Fruit fly (Drosophila melanogaster) whole organism, embryonic: Measurements from ENCODE around the gene CG9522.

Experiments
- Aef1 ChIP-seq: fragments of 200-800 bp; sonication (Bioruptor generic); IDR thresholded peaks from 3 replicates; pipeline ENCODE4 v1.3.6; 2022; ENCODE audit warnings: missing biosample characterization, missing genetic modification characterization
- Asciz ChIP-seq: fragments of 200-800 bp; sonication (Bioruptor generic); optimal IDR thresholded peaks from 2 replicates; lab custom pipeline; 2017; ENCODE audit warnings: missing biosample characterization, mild to moderate bottlenecking, missing genetic modification characterization, missing genetic modification reagents
- Atf3 ChIP-seq: fragments of 200-800 bp; sonication (Bioruptor generic); optimal IDR thresholded peaks from 3 replicates; lab custom pipeline; 2016; ENCODE audit warnings: missing biosample characterization, missing genetic modification characterization
- Bteb2 ChIP-seq: fragments of 200-800 bp; sonication (Bioruptor generic); optimal IDR thresholded peaks from 2 replicates; lab custom pipeline; 2016; ENCODE audit warnings: missing biosample characterization, missing genetic modification characterization
- CG10267 ChIP-seq: fragments of 200-800 bp; sonication (Bioruptor generic); optimal IDR thresholded peaks from 2 replicates; lab custom pipeline; 2018; ENCODE audit warnings: missing biosample characterization, mild to moderate bottlenecking, missing genetic modification characterization, moderate library complexity
- CG11723 ChIP-seq: fragments of 200-800 bp; sonication (Bioruptor generic); optimal IDR thresholded peaks from 2 replicates; lab custom pipeline; 2017; ENCODE audit warnings: missing biosample characterization, mild to moderate bottlenecking, missing genetic modification characterization
- CG12219 ChIP-seq: fragments of 200-800 bp; sonication (Bioruptor generic); optimal IDR thresholded peaks from 3 replicates; lab custom pipeline; 2018; ENCODE audit warnings: missing biosample characterization, mild to moderate bottlenecking, missing genetic modification characterization
- CG17568 ChIP-seq: fragments of 200-800 bp; sonication (Bioruptor generic); optimal IDR thresholded peaks from 2 replicates; lab custom pipeline; 2018; ENCODE audit warnings: missing biosample characterization, mild to moderate bottlenecking, missing genetic modification characterization, moderate library complexity
- CG18262 ChIP-seq: fragments of 200-800 bp; optimal IDR thresholded peaks from 3 replicates; lab custom pipeline; 2019; ENCODE audit warnings: missing biosample characterization, mild to moderate bottlenecking, missing genetic modification characterization, moderate library complexity
- CG5245 ChIP-seq: fragments of 200-800 bp; sonication (Bioruptor generic); optimal IDR thresholded peaks from 3 replicates; lab custom pipeline; 2016; ENCODE audit warnings: missing biosample characterization, missing genetic modification characterization
- CG6175 ChIP-seq: fragments of 200-800 bp; sonication (Bioruptor generic); IDR thresholded peaks from 3 replicates; pipeline ENCODE4 v1.3.6; 2022; ENCODE audit warnings: missing biosample characterization, missing genetic modification characterization
- CG7556 ChIP-seq: fragments of 200-800 bp; sonication (Bioruptor generic); optimal IDR thresholded peaks from 2 replicates; lab custom pipeline; 2017; ENCODE audit warnings: missing biosample characterization, mild to moderate bottlenecking, missing genetic modification characterization
- CG7786 ChIP-seq: fragments of 200-800 bp; sonication (Bioruptor generic); optimal IDR thresholded peaks from 2 replicates; lab custom pipeline; 2016; ENCODE audit warnings: missing biosample characterization, missing genetic modification characterization
- CG8388 ChIP-seq: fragments of 200-800 bp; sonication (Bioruptor generic); optimal IDR thresholded peaks from 2 replicates; lab custom pipeline; 2019; ENCODE audit warnings: missing biosample characterization, mild to moderate bottlenecking, missing genetic modification characterization, moderate library complexity
- CG8944 ChIP-seq: fragments of 200-800 bp; sonication (Bioruptor generic); optimal IDR thresholded peaks from 3 replicates; lab custom pipeline; 2016; ENCODE audit warnings: missing biosample characterization, missing genetic modification characterization
- CG9215 ChIP-seq: fragments of 200-800 bp; sonication (Bioruptor generic); IDR thresholded peaks from 2 replicates; pipeline ENCODE4 v1.3.6; 2022; ENCODE audit warnings: missing biosample characterization, missing genetic modification characterization
- CG9437 ChIP-seq: fragments of 200-800 bp; sonication (Bioruptor generic); optimal IDR thresholded peaks from 2 replicates; lab custom pipeline; 2018; ENCODE audit warnings: missing biosample characterization, mild to moderate bottlenecking, missing genetic modification characterization
- Chrac-16 ChIP-seq: fragments of 200-800 bp; sonication (Bioruptor generic); optimal IDR thresholded peaks from 3 replicates; lab custom pipeline; 2016; ENCODE audit warnings: missing biosample characterization, missing genetic modification characterization
- CkIIα-i1 ChIP-seq: fragments of 200-800 bp; sonication (Bioruptor generic); IDR thresholded peaks from 2 replicates; pipeline ENCODE4 v1.3.6; 2022; ENCODE audit warnings: missing biosample characterization, missing genetic modification characterization
- D ChIP-seq, 2 experiments: fragments of 200-800 bp in 1 of 2; fragments of >200 bp in 1 of 2; sonication (Bioruptor generic) in 1 of 2; optimal IDR thresholded peaks; 2 replicates in 1 of 2; 3 replicates in 1 of 2; lab custom pipeline; 2017; ENCODE audit warnings: mild to moderate bottlenecking in 1 of 2, missing biosample characterization in 1 of 2, missing genetic modification characterization in 1 of 2, missing genetic modification reagents in 1 of 2
- Dbx ChIP-seq: fragments of 200-800 bp; sonication (Bioruptor generic); IDR thresholded peaks from 3 replicates; pipeline ENCODE4 v1.3.6; 2022; ENCODE audit warnings: missing biosample characterization, missing genetic modification characterization
- Eip74EF ChIP-seq, 2 experiments: fragments of 200-800 bp in 1 of 2; fragments of >200 bp in 1 of 2; sonication (Bioruptor generic) in 1 of 2; optimal IDR thresholded peaks; 2 replicates each; lab custom pipeline; 2017 to 2019; ENCODE audit warnings: missing biosample characterization in 2 of 2, missing genetic modification characterization in 2 of 2, mild to moderate bottlenecking in 1 of 2, moderate library complexity in 1 of 2
- Ets97D ChIP-seq: fragments of 200-800 bp; sonication (Bioruptor generic); optimal IDR thresholded peaks from 3 replicates; lab custom pipeline; 2016; ENCODE audit warnings: missing biosample characterization, missing genetic modification characterization
- HLH4C ChIP-seq: fragments of 200-800 bp; sonication (Bioruptor generic); IDR thresholded peaks from 3 replicates; pipeline ENCODE4 v1.3.6; 2022; ENCODE audit warnings: missing biosample characterization, missing genetic modification characterization; ENCODE audit not compliant: partially characterized antibody
- HLH54F ChIP-seq: fragments of 200-800 bp; sonication (Bioruptor generic); optimal IDR thresholded peaks from 3 replicates; lab custom pipeline; 2016; ENCODE audit warnings: missing biosample characterization, missing genetic modification characterization
- HmgD ChIP-seq: fragments of 200-800 bp; sonication (Bioruptor generic); optimal IDR thresholded peaks from 3 replicates; lab custom pipeline; 2016; ENCODE audit warnings: missing biosample characterization, missing genetic modification characterization
- Hmr ChIP-seq: fragments of 200-800 bp; sonication (Bioruptor generic); optimal IDR thresholded peaks from 3 replicates; lab custom pipeline; 2017; ENCODE audit warnings: mild to moderate bottlenecking, missing biosample characterization, missing genetic modification reagents, missing genetic modification characterization
- Hr78 ChIP-seq, 2 experiments: fragments of 200-800 bp in 1 of 2; fragments of >200 bp in 1 of 2; sonication (Bioruptor generic) in 1 of 2; optimal IDR thresholded peaks; 2 replicates each; lab custom pipeline; 2017 to 2019; ENCODE audit warnings: missing biosample characterization in 2 of 2, missing genetic modification characterization in 2 of 2, mild to moderate bottlenecking in 1 of 2, moderate library complexity in 1 of 2
- MBD-R2 ChIP-seq: fragments of 200-800 bp; sonication (Bioruptor generic); IDR thresholded peaks from 2 replicates; pipeline ENCODE4 v1.3.6; 2022; ENCODE audit warnings: missing biosample characterization, missing genetic modification characterization
- Oli ChIP-seq: fragments of 200-800 bp; sonication (Bioruptor generic); optimal IDR thresholded peaks from 2 replicates; lab custom pipeline; 2018; ENCODE audit warnings: missing biosample characterization, mild to moderate bottlenecking, missing genetic modification characterization, moderate library complexity
- Ptx1 ChIP-seq: fragments of 200-800 bp; sonication (Bioruptor generic); IDR thresholded peaks from 2 replicates; pipeline ENCODE4 v1.3.6; 2022; ENCODE audit warnings: missing biosample characterization, missing genetic modification characterization
- Sox102F ChIP-seq: fragments of 200-800 bp; sonication (Bioruptor generic); optimal IDR thresholded peaks from 2 replicates; lab custom pipeline; 2018; ENCODE audit warnings: missing biosample characterization, mild to moderate bottlenecking, missing genetic modification characterization, moderate library complexity
- Spps ChIP-seq: fragments of 200-800 bp; sonication (Bioruptor generic); optimal IDR thresholded peaks from 2 replicates; lab custom pipeline; 2018; ENCODE audit warnings: missing biosample characterization, mild to moderate bottlenecking, missing genetic modification characterization
- YL-1 ChIP-seq: fragments of 200-800 bp; sonication (Bioruptor generic); optimal IDR thresholded peaks from 3 replicates; lab custom pipeline; 2017; ENCODE audit warnings: missing biosample characterization, mild to moderate bottlenecking, missing genetic modification characterization
- ac ChIP-seq: fragments of 200-800 bp; sonication (Bioruptor generic); optimal IDR thresholded peaks from 3 replicates; lab custom pipeline; 2017; ENCODE audit warnings: missing biosample characterization, mild to moderate bottlenecking, missing genetic modification characterization
- cad ChIP-seq: fragments of >200 bp; optimal IDR thresholded peaks from 2 replicates; lab custom pipeline; 2017; ENCODE audit warnings: missing biosample characterization, missing genetic modification characterization
- cas ChIP-seq: fragments of 200-800 bp; sonication (Bioruptor generic); IDR thresholded peaks from 2 replicates; pipeline ENCODE4 v1.3.6; 2022; ENCODE audit warnings: missing biosample characterization, missing genetic modification characterization
- caup ChIP-seq: fragments of 200-800 bp; sonication (Bioruptor generic); optimal IDR thresholded peaks from 3 replicates; lab custom pipeline; 2017; ENCODE audit warnings: missing biosample characterization, mild to moderate bottlenecking, missing genetic modification characterization, moderate library complexity; ENCODE audit not compliant: severe bottlenecking
- cg ChIP-seq: fragments of 200-800 bp; sonication (Bioruptor generic); optimal IDR thresholded peaks from 3 replicates; lab custom pipeline; 2019; ENCODE audit warnings: missing biosample characterization, mild to moderate bottlenecking, missing genetic modification characterization, moderate library complexity
- croc ChIP-seq: fragments of 200-800 bp; sonication (Bioruptor generic); conservative IDR thresholded peaks from 3 replicates; pipeline ENCODE4 v1.3.6; 2022; ENCODE audit warnings: missing biosample characterization, missing genetic modification characterization
- crol ChIP-seq: fragments of 200-800 bp; sonication (Bioruptor generic); IDR thresholded peaks from 2 replicates; pipeline ENCODE4 v1.3.6; 2022; ENCODE audit warnings: missing biosample characterization, missing genetic modification characterization
- cwo ChIP-seq: fragments of 200-800 bp; sonication (Bioruptor generic); optimal IDR thresholded peaks from 3 replicates; lab custom pipeline; 2017; ENCODE audit warnings: missing biosample characterization, missing genetic modification characterization, mild to moderate bottlenecking, moderate library complexity, missing genetic modification reagents
- ken ChIP-seq: fragments of 200-800 bp; sonication (Bioruptor generic); IDR thresholded peaks from 3 replicates; pipeline ENCODE4 v1.3.6; 2022; ENCODE audit warnings: missing biosample characterization, missing genetic modification characterization
- nau ChIP-seq: fragments of 200-800 bp; sonication (Bioruptor generic); optimal IDR thresholded peaks from 3 replicates; lab custom pipeline; 2017; ENCODE audit warnings: missing biosample characterization, mild to moderate bottlenecking, missing genetic modification characterization, missing genetic modification reagents
- nerfin-2 ChIP-seq: fragments of 200-800 bp; sonication (Bioruptor generic); IDR thresholded peaks from 2 replicates; pipeline ENCODE4 v1.3.6; 2022; ENCODE audit warnings: missing biosample characterization, missing genetic modification characterization; ENCODE audit not compliant: partially characterized antibody
- pita ChIP-seq: fragments of 200-800 bp; sonication (Bioruptor generic); optimal IDR thresholded peaks from 2 replicates; lab custom pipeline; 2017; ENCODE audit warnings: missing biosample characterization, mild to moderate bottlenecking, missing genetic modification characterization
- twi ChIP-seq: fragments of 200-800 bp; optimal IDR thresholded peaks from 2 replicates; lab custom pipeline; 2019; ENCODE audit warnings: missing biosample characterization, mild to moderate bottlenecking, missing genetic modification characterization, moderate library complexity
- wdn ChIP-seq: fragments of 200-800 bp; sonication (Bioruptor generic); IDR thresholded peaks from 2 replicates; pipeline ENCODE4 v1.3.6; 2022; ENCODE audit warnings: missing biosample characterization, missing genetic modification characterization

CG9522 gene

DNA sequence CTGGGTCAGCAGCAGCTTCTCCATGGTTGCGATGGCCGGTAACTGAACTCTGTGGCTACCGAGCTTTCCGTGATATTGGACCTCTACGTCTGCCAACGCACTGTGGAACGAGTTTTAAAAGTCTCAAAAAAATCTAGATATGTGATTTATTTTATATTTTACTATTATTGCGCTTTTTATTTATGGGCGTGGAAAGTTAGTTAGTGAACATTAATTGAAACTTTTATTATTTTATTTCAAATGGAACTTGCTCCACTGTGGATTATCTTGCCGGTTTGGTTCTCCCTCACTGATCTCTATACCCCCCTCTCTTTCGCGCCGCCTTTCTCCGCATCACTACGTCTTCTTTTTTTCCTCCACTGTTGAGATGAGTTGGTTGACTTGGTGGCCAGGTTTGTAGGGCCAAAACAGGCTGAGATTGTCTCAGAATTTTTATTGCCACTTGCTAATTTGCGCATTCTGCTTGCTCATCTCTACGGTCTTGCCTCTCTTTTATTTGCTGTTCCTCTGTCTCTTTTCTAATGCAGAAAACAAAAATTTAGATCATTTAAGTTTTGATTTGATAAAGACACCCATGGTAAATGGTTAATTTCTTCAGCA, at the start of gene CG9522:
Gene CG9522, minus strand, starts transcription at position 54 of the 600 bp plus-strand sequence.
- TF ChIP-seq Sox102F (GFP tag; lab: Kevin White, UChicago) (peak; percentile 75), croc (GFP tag; lab: Robert Waterston, UW) (peak; percentile 64), wdn (GFP tag; lab: Robert Waterston, UW) (peak; percentile 58; the same call in 1 of the 2 replicates), HLH4C (GFP tag; lab: Robert Waterston, UW) (no peak), Dbx (GFP tag; lab: Robert Waterston, UW) (peak; percentile 62; the same call in 1 of the 3 replicates), twi (tag; lab: Kevin White, UChicago) (peak; percentile 40), Spps (tag; lab: Kevin White, UChicago) (peak; percentile 79), CG5245 (peak; percentile 44), Aef1 (peak; percentile 66), Chrac-16 (GFP tag; lab: Kevin White, UChicago) (peak; percentile 63), Bteb2 (GFP tag; lab: Kevin White, UChicago) (peak; percentile 19), nerfin-2 (GFP tag; lab: Robert Waterston, UW) (no peak), CG7786 (GFP tag; lab: Kevin White, UChicago) (no peak), Asciz (GFP tag; lab: Kevin White, UChicago) (peak; percentile 68), CG11723 (GFP tag; lab: Kevin White, UChicago) (peak; percentile 48), CG7556 (peak; percentile 63), nau (peak; percentile 30), cg (GFP tag; lab: Kevin White, UChicago) (no peak), Hmr (GFP tag; lab: Kevin White, UChicago) (peak; percentile 58), cas (GFP tag; lab: Robert Waterston, UW) (0 out of 2 replicates have a peak, but pooled peaks have one; percentile 10), CG18262 (tag; lab: Kevin White, UChicago) (peak; percentile 68), CG17568 (peak; percentile 42), Atf3 (no peak), pita (GFP tag; lab: Kevin White, UChicago) (no peak), crol (GFP tag; lab: Robert Waterston, UW) (peak; percentile 40; the same call in 1 of the 2 replicates), CG12219 (GFP tag; lab: Kevin White, UChicago) (peak; percentile 70), HmgD (GFP tag; lab: Kevin White, UChicago) (no peak), CG10267 (tag; lab: Kevin White, UChicago) (peak; percentile 72), D (optimal IDR thresholded peaks at IDR 0.05; lab: Kevin White, UChicago) (no peak), D (GFP tag; optimal IDR thresholded peaks at IDR 0.05; lab: Kevin White, UChicago) (peak; percentile 77), Hr78 (GFP tag; optimal IDR thresholded peaks at IDR 0.05; lab: Kevin White, UChicago) (peak in 1 of 2 experiments; percentile 4), CG8944 (GFP tag; lab: Kevin White, UChicago) (peak; percentile 18), Ets97D (GFP tag; lab: Kevin White, UChicago) (peak; percentile 6), cwo (peak; percentile 42), Ptx1 (GFP tag; lab: Robert Waterston, UW) (peak; percentile 71), caup (peak; percentile 58), CG9437 (GFP tag; lab: Kevin White, UChicago) (peak; percentile 35), CG6175 (GFP tag; lab: Robert Waterston, UW) (no peak), ken (GFP tag; lab: Robert Waterston, UW) (peak; percentile 69; the same call in 1 of the 3 replicates), HLH54F (GFP tag; lab: Kevin White, UChicago) (no peak), MBD-R2 (GFP tag; lab: Robert Waterston, UW) (peak; percentile 59; the same call in 1 of the 2 replicates), CkIIα-i1 (GFP tag; lab: Robert Waterston, UW) (no peak), YL-1 (GFP tag; lab: Kevin White, UChicago) (no peak), CG8388 (peak; percentile 74), Oli (tag; lab: Kevin White, UChicago) (peak; percentile 72), ac (GFP tag; lab: Kevin White, UChicago) (no peak), CG9215 (GFP tag; lab: Robert Waterston, UW) (peak; percentile 44; the same call in 1 of the 2 replicates), Eip74EF (GFP tag; optimal IDR thresholded peaks at IDR 0.05; lab: Kevin White, UChicago) (peak in 1 of 2 experiments; percentile 55), cad (GFP tag; lab: Kevin White, UChicago) (no peak)
